Fruit fly (Drosophila melanogaster) whole organism, embryonic: ENCODE measurements around the gene CG7860.

Source experiments
- ATbp ChIP-seq: fragments of 200-800 bp; sonication (Bioruptor generic); optimal IDR thresholded peaks from 2 replicates; lab custom pipeline; 2017; ENCODE audit warnings: missing biosample characterization, mild to moderate bottlenecking, missing genetic modification characterization, missing genetic modification reagents
- Atf3 ChIP-seq: fragments of 200-800 bp; sonication (Bioruptor generic); optimal IDR thresholded peaks from 3 replicates; lab custom pipeline; 2016; ENCODE audit warnings: missing biosample characterization, missing genetic modification characterization
- Awh ChIP-seq: fragments of 200-800 bp; sonication (Bioruptor generic); IDR thresholded peaks from 2 replicates; pipeline ENCODE4, ENCODE4 v1.3.6; 2022; ENCODE audit warnings: missing biosample characterization, missing genetic modification characterization
- CG10979 ChIP-seq: fragments of 200-800 bp; sonication (Bioruptor generic); optimal IDR thresholded peaks from 2 replicates; lab custom pipeline; 2018; ENCODE audit warnings: missing biosample characterization, mild to moderate bottlenecking, missing genetic modification characterization, moderate library complexity
- CG11247 ChIP-seq: fragments of 200-800 bp; sonication (Bioruptor generic); IDR thresholded peaks from 2 replicates; pipeline ENCODE4 v1.3.6; 2022; ENCODE audit warnings: missing biosample characterization, missing genetic modification characterization
- CG12104 ChIP-seq: fragments of 200-800 bp; sonication (Bioruptor generic); optimal IDR thresholded peaks from 3 replicates; lab custom pipeline; 2016; ENCODE audit warnings: missing biosample characterization, missing genetic modification characterization
- CG12769 ChIP-seq: fragments of 200-800 bp; sonication (Bioruptor generic); optimal IDR thresholded peaks from 2 replicates; lab custom pipeline; 2019; ENCODE audit warnings: missing biosample characterization, mild to moderate bottlenecking, missing genetic modification characterization, moderate library complexity
- CG13123 ChIP-seq: fragments of 200-800 bp; sonication (Bioruptor generic); optimal IDR thresholded peaks from 2 replicates; lab custom pipeline; 2016; ENCODE audit warnings: missing biosample characterization, missing genetic modification characterization
- CG15479 ChIP-seq: fragments of 200-800 bp; sonication (Bioruptor generic); optimal IDR thresholded peaks from 3 replicates; lab custom pipeline; 2019; ENCODE audit warnings: missing biosample characterization, mild to moderate bottlenecking, missing genetic modification characterization, moderate library complexity
- CG3163 ChIP-seq: fragments of 200-800 bp; sonication (Bioruptor generic); optimal IDR thresholded peaks from 3 replicates; lab custom pipeline; 2016; ENCODE audit warnings: missing biosample characterization, missing genetic modification characterization
- CG42726 ChIP-seq: fragments of 200-800 bp; sonication (Bioruptor generic); IDR thresholded peaks from 2 replicates; pipeline ENCODE4 v1.3.6; 2022; ENCODE audit warnings: missing biosample characterization, missing genetic modification characterization; ENCODE audit not compliant: partially characterized antibody
- CG6254 ChIP-seq: fragments of 200-800 bp; sonication (Bioruptor generic); optimal IDR thresholded peaks from 3 replicates; lab custom pipeline; 2017; ENCODE audit warnings: mild to moderate bottlenecking, missing biosample characterization, missing genetic modification reagents, missing genetic modification characterization
- CG7271 ChIP-seq: fragments of 200-800 bp; sonication (Bioruptor generic); optimal IDR thresholded peaks from 2 replicates; lab custom pipeline; 2018; ENCODE audit warnings: missing biosample characterization, mild to moderate bottlenecking, missing genetic modification characterization, moderate library complexity
- CG8359 ChIP-seq: fragments of 200-800 bp; sonication (Bioruptor generic); optimal IDR thresholded peaks from 2 replicates; lab custom pipeline; 2017; ENCODE audit warnings: missing biosample characterization, mild to moderate bottlenecking, missing genetic modification characterization, borderline replicate concordance
- CG9817 ChIP-seq: fragments of 200-800 bp; sonication (Bioruptor generic); optimal IDR thresholded peaks from 2 replicates; lab custom pipeline; 2018; ENCODE audit warnings: missing biosample characterization, mild to moderate bottlenecking, missing genetic modification characterization, moderate library complexity
- Deaf1 ChIP-seq: fragments of 200-800 bp; optimal IDR thresholded peaks from 3 replicates; lab custom pipeline; 2019; ENCODE audit warnings: missing biosample characterization, mild to moderate bottlenecking, missing genetic modification characterization, moderate library complexity
- Hey ChIP-seq: fragments of 200-800 bp; sonication (Bioruptor generic); optimal IDR thresholded peaks from 3 replicates; lab custom pipeline; 2018; ENCODE audit warnings: missing biosample characterization, mild to moderate bottlenecking, missing genetic modification characterization
- MESR4 ChIP-seq: fragments of 200-800 bp; sonication (Bioruptor generic); optimal IDR thresholded peaks from 2 replicates; lab custom pipeline; 2018; ENCODE audit warnings: missing biosample characterization, mild to moderate bottlenecking, missing genetic modification characterization, moderate library complexity
- Mad ChIP-seq: fragments of 200-800 bp; sonication (Bioruptor generic); optimal IDR thresholded peaks from 2 replicates; lab custom pipeline; 2016; ENCODE audit warnings: missing biosample characterization, missing genetic modification characterization
- Med ChIP-seq: fragments of 200-800 bp; sonication (Bioruptor generic); peaks from one replicate; lab custom pipeline; 2016; ENCODE audit warnings: missing biosample characterization, missing genetic modification characterization, mild to moderate bottlenecking, inconsistent platforms, moderate library complexity
- Rfx ChIP-seq: fragments of 200-800 bp; sonication (Bioruptor generic); IDR thresholded peaks from 2 replicates; pipeline ENCODE4 v1.3.6; 2022; ENCODE audit warnings: missing biosample characterization, missing genetic modification characterization
- abd-A ChIP-seq: fragments of 200-800 bp; sonication (Bioruptor generic); optimal IDR thresholded peaks from 3 replicates; lab custom pipeline; 2019; ENCODE audit warnings: missing biosample characterization, mild to moderate bottlenecking, missing genetic modification characterization, moderate library complexity
- cad ChIP-seq: fragments of >200 bp; optimal IDR thresholded peaks from 2 replicates; lab custom pipeline; 2017; ENCODE audit warnings: missing biosample characterization, missing genetic modification characterization
- chif ChIP-seq, 2 experiments: fragments of 200-800 bp; sonication (Bioruptor generic); optimal IDR thresholded peaks; 3 replicates each; lab custom pipeline; 2016; ENCODE audit warnings: missing biosample characterization in 2 of 2, missing genetic modification characterization in 2 of 2
- chinmo ChIP-seq: fragments of 200-800 bp; sonication (Bioruptor generic); IDR thresholded peaks from 4 replicates; pipeline ENCODE4 v1.3.6; 2022; ENCODE audit warnings: missing biosample characterization, missing genetic modification characterization; ENCODE audit not compliant: partially characterized antibody
- ci ChIP-seq: fragments of 200-800 bp; sonication (Bioruptor generic); IDR thresholded peaks from 3 replicates; pipeline ENCODE4 v1.3.6; 2022; ENCODE audit warnings: missing biosample characterization, missing genetic modification characterization
- crol ChIP-seq: fragments of 200-800 bp; sonication (Bioruptor generic); IDR thresholded peaks from 2 replicates; pipeline ENCODE4 v1.3.6; 2022; ENCODE audit warnings: missing biosample characterization, missing genetic modification characterization
- dmrt99B ChIP-seq: fragments of 200-800 bp; sonication (Bioruptor generic); optimal IDR thresholded peaks from 2 replicates; lab custom pipeline; 2018; ENCODE audit warnings: missing biosample characterization, mild to moderate bottlenecking, missing genetic modification characterization, moderate library complexity
- grn ChIP-seq: fragments of 200-800 bp; sonication (Bioruptor generic); optimal IDR thresholded peaks from 3 replicates; lab custom pipeline; 2017; ENCODE audit warnings: missing biosample characterization, missing genetic modification characterization
- kni ChIP-seq: fragments of 200-800 bp; sonication (Bioruptor generic); optimal IDR thresholded peaks from 3 replicates; lab custom pipeline; 2017; ENCODE audit warnings: mild to moderate bottlenecking, missing biosample characterization, missing genetic modification reagents, missing genetic modification characterization
- mirr ChIP-seq: fragments of 200-800 bp; sonication (Bioruptor generic); optimal IDR thresholded peaks from 3 replicates; lab custom pipeline; 2018; ENCODE audit warnings: missing biosample characterization, mild to moderate bottlenecking, missing genetic modification characterization
- oc ChIP-seq: fragments of 200-800 bp; sonication (Bioruptor generic); optimal IDR thresholded peaks from 2 replicates; lab custom pipeline; 2018; ENCODE audit warnings: missing biosample characterization, mild to moderate bottlenecking, missing genetic modification characterization, moderate library complexity
- pros ChIP-seq: fragments of 200-800 bp; sonication (Bioruptor generic); optimal IDR thresholded peaks from 3 replicates; lab custom pipeline; 2019; ENCODE audit warnings: missing biosample characterization, mild to moderate bottlenecking, missing genetic modification characterization, moderate library complexity
- repo ChIP-seq: fragments of 200-800 bp; sonication (Bioruptor generic); optimal IDR thresholded peaks from 2 replicates; lab custom pipeline; 2016; ENCODE audit warnings: missing biosample characterization, missing genetic modification characterization
- schlank ChIP-seq: fragments of 200-800 bp; sonication (Bioruptor generic); optimal IDR thresholded peaks from 2 replicates; lab custom pipeline; 2018; ENCODE audit warnings: missing biosample characterization, mild to moderate bottlenecking, missing genetic modification characterization
- sd ChIP-seq: fragments of 200-800 bp; sonication (Bioruptor generic); optimal IDR thresholded peaks from 3 replicates; lab custom pipeline; 2018; ENCODE audit warnings: missing biosample characterization, mild to moderate bottlenecking, missing genetic modification characterization, moderate library complexity
- sqz ChIP-seq: fragments of 200-800 bp; sonication (Bioruptor generic); optimal IDR thresholded peaks from 3 replicates; lab custom pipeline; 2018; ENCODE audit warnings: missing biosample characterization, mild to moderate bottlenecking, missing genetic modification characterization
- vfl ChIP-seq: fragments of 200-800 bp; sonication (Bioruptor generic); optimal IDR thresholded peaks from 2 replicates; lab custom pipeline; 2016; ENCODE audit warnings: missing biosample characterization, missing genetic modification characterization
- yki ChIP-seq: fragments of >200 bp; optimal IDR thresholded peaks from 3 replicates; lab custom pipeline; 2018

CG7860 gene

dm6 chrX:15608751-15609345 is 40.1 kb downstream of the CG7860 start (continued):
- TF ChIP-seq CG9817 (tag; lab: Kevin White, UChicago) (no peak), mirr (GFP tag; lab: Kevin White, UChicago) (no peak), pros (peak; percentile 60), yki (no peak), ci (no peak), vfl (GFP tag; lab: Kevin White, UChicago) (no peak), chif (GFP tag; optimal IDR thresholded peaks at IDR 0.05; lab: Kevin White, UChicago) (no peak), Rfx (GFP tag; lab: Robert Waterston, UW) (no peak), CG11247 (GFP tag; lab: Robert Waterston, UW) (no peak), Mad (GFP tag; lab: Kevin White, UChicago) (no peak), Atf3 (GFP tag; lab: Kevin White, UChicago) (no peak), dmrt99B (no peak), CG3163 (no peak)
- TF ChIP-seq, all 482 proteins: peak for 4

dm6 chrX:15609351-15609750 is 40.6 kb downstream of the CG7860 start:
- TF ChIP-seq CG8359 (GFP tag; lab: Kevin White, UChicago), result peak; percentile 17
- TF ChIP-seq Med, result peak; percentile 10
- TF ChIP-seq CG13123 (GFP tag; lab: Kevin White, UChicago), result no peak
- TF ChIP-seq CG6254 (GFP tag; lab: Kevin White, UChicago), result no peak
- peak; percentile 73 for TF ChIP-seq crol (GFP tag; lab: Robert Waterston, UW)
- TF ChIP-seq chinmo (GFP tag; lab: Robert Waterston, UW), result peak; percentile 71; the same call in 1 of the 4 replicates
- no peak for TF ChIP-seq MESR4
- TF ChIP-seq kni, result peak; percentile 49
- TF ChIP-seq repo (GFP tag; lab: Kevin White, UChicago), result no peak
- TF ChIP-seq Awh, result 0 out of 2 replicates have a peak, but pooled peaks have one; percentile 23
- TF ChIP-seq Deaf1 (tag; lab: Kevin White, UChicago), result peak; percentile 46
- TF ChIP-seq sqz (GFP tag; lab: Kevin White, UChicago), result peak; percentile 71
- TF ChIP-seq sd, result peak; percentile 91
- TF ChIP-seq CG12104, result no peak
- TF ChIP-seq oc (tag; lab: Kevin White, UChicago), result peak; percentile 60
- no peak for TF ChIP-seq CG42726 (GFP tag; lab: Robert Waterston, UW)
- TF ChIP-seq, all 482 proteins: peak for 10

- TF ChIP-seq abd-A (tag; lab: Kevin White, UChicago) (peak; percentile 32), schlank (tag; lab: Kevin White, UChicago) (no peak), ATbp (GFP tag; lab: Kevin White, UChicago) (no peak), CG15479 (GFP tag; lab: Kevin White, UChicago) (peak; percentile 72), Hey (no peak), grn (GFP tag; lab: Kevin White, UChicago) (peak; percentile 100), CG12769 (tag; lab: Kevin White, UChicago) (peak; percentile 33), pros (peak; percentile 22), CG10979 (tag; lab: Kevin White, UChicago) (no peak), kni (peak; percentile 65), CG7271 (tag; lab: Kevin White, UChicago) (no peak), cad (GFP tag; lab: Kevin White, UChicago) (peak; percentile 55)
- TF ChIP-seq, all 482 proteins: peak for 7
Measured at dm6 chrX:15610173-15610572, 41.4 kb downstream of the CG7860 start.
